Fruit fly (Drosophila melanogaster): Measurements from ENCODE around the gene CG1275.

Gene CG1275

DNA sequence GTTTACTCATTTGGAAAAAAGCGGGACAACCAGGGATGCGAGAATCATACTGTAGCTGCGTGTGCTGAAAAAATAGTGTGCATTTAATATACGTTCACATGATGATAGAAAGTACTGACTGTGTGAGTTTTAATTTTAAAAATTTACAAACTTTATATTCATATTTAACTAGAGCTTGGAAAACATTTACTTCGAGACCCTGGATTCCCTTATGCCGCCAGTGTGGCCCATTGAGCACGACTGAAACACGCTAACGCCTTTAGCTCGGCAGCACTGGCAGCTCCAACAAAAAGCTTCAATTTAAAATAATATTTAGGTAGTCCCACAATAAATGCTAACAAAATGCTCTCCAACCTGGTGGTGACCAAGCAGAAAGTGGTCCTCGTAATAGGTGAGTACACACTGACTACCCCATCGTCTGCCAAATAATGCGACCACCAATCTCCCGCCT lies at the start of gene CG1275, which contains the start of gene Elp5 (continued):
- TF ChIP-seq so (GFP tag; IDR thresholded peaks at IDR 0.05), result peak; percentile 99
- peak; percentile 95 for TF ChIP-seq CG11560 (tag; IDR thresholded peaks at IDR 0.05)
- TF ChIP-seq Dfd (GFP tag; optimal IDR thresholded peaks at IDR 0.05), result peak in 1 of 2 experiments; percentile 51
- peak; percentile 90 for TF ChIP-seq trem (tag; optimal IDR thresholded peaks at IDR 0.05)
- TF ChIP-seq Awh (GFP tag; IDR thresholded peaks at IDR 0.05), result peak; percentile 100
- peak; percentile 99 for TF ChIP-seq Dbx (GFP tag; IDR thresholded peaks at IDR 0.05)
- TF ChIP-seq CG12236 (GFP tag; optimal IDR thresholded peaks at IDR 0.05), result peak; percentile 90
- peak; percentile 99 for TF ChIP-seq sisA (GFP tag; IDR thresholded peaks at IDR 0.05)
- peak; percentile 97 for TF ChIP-seq CG18619 (GFP tag; optimal IDR thresholded peaks at IDR 0.05)
- peak; percentile 98 for TF ChIP-seq CG12769 (tag; optimal IDR thresholded peaks at IDR 0.05)
- TF ChIP-seq sc (optimal IDR thresholded peaks at IDR 0.05), result no peak
- TF ChIP-seq sc (GFP tag; optimal IDR thresholded peaks at IDR 0.05), result peak; percentile 95
- peak; percentile 97 for TF ChIP-seq CG7786 (GFP tag; optimal IDR thresholded peaks at IDR 0.05)
- TF ChIP-seq CG1832 (GFP tag; optimal IDR thresholded peaks at IDR 0.05), result no peak
- TF ChIP-seq vfl (GFP tag; optimal IDR thresholded peaks at IDR 0.05), result peak; percentile 98
- peak; percentile 92 for TF ChIP-seq dan (GFP tag; IDR thresholded peaks at IDR 0.05)
- TF ChIP-seq Jarid2 (GFP tag; optimal IDR thresholded peaks at IDR 0.05), result peak; percentile 84
- no peak for TF ChIP-seq tna (GFP tag; IDR thresholded peaks at IDR 0.05; ENCODE audit: partially characterized antibody)
- peak; percentile 98 for TF ChIP-seq Meics (GFP tag; optimal IDR thresholded peaks at IDR 0.05)
- peak; percentile 99 for TF ChIP-seq gce (GFP tag; IDR thresholded peaks at IDR 0.05)
- peak; percentile 97 for TF ChIP-seq CG34376 (GFP tag; optimal IDR thresholded peaks at IDR 0.05)
- peak; percentile 97 for TF ChIP-seq maf-S (GFP tag; optimal IDR thresholded peaks at IDR 0.05)
- peak; percentile 93 for TF ChIP-seq sd (tag; optimal IDR thresholded peaks at IDR 0.05)
- TF ChIP-seq Lhr (GFP tag; optimal IDR thresholded peaks at IDR 0.05), result peak; percentile 94
- no peak for TF ChIP-seq zf30C (GFP tag; optimal IDR thresholded peaks at IDR 0.05)
- peak; percentile 96 for TF ChIP-seq CG15601 (tag; optimal IDR thresholded peaks at IDR 0.05)
- peak; percentile 100 for TF ChIP-seq CG14014 (GFP tag; IDR thresholded peaks at IDR 0.05)
- peak; percentile 94 for TF ChIP-seq CG10979 (tag; optimal IDR thresholded peaks at IDR 0.05)
- TF ChIP-seq Chrac-16 (GFP tag; optimal IDR thresholded peaks at IDR 0.05), result peak; percentile 98
- TF ChIP-seq Six4 (GFP tag; optimal IDR thresholded peaks at IDR 0.05), result peak; percentile 95
- TF ChIP-seq Dp (GFP tag; optimal IDR thresholded peaks at IDR 0.05), result peak; percentile 64
- TF ChIP-seq CG4730 (GFP tag; IDR thresholded peaks at IDR 0.05), result peak; percentile 99
- TF ChIP-seq E2f1 (GFP tag; IDR thresholded peaks at IDR 0.05), result peak; percentile 100
- TF ChIP-seq HLHmδ (GFP tag; optimal IDR thresholded peaks at IDR 0.05), result no peak
- TF ChIP-seq CG2120 (GFP tag; optimal IDR thresholded peaks at IDR 0.05), result peak; percentile 99
- peak; percentile 57 for TF ChIP-seq CG10565 (GFP tag; optimal IDR thresholded peaks at IDR 0.05)
- peak; percentile 96 for TF ChIP-seq CG4617 (GFP tag; optimal IDR thresholded peaks at IDR 0.05; ENCODE audit: borderline replicate concordance)
- TF ChIP-seq sens-2 (GFP tag; IDR thresholded peaks at IDR 0.05), result peak; percentile 99
- TF ChIP-seq ab (GFP tag; optimal IDR thresholded peaks at IDR 0.05), result peak; percentile 89
- TF ChIP-seq wek (GFP tag; optimal IDR thresholded peaks at IDR 0.05), result peak; percentile 94
- peak; percentile 27; the same call in 1 of the 2 replicates for TF ChIP-seq amos (GFP tag; IDR thresholded peaks at IDR 0.05; ENCODE audit: partially characterized antibody)
- peak; percentile 99 for TF ChIP-seq CG11085 (GFP tag; IDR thresholded peaks at IDR 0.05)
- TF ChIP-seq kni (GFP tag; optimal IDR thresholded peaks at IDR 0.05), result peak; percentile 65
- TF ChIP-seq tgo (GFP tag; IDR thresholded peaks at IDR 0.05), result peak; percentile 100
- peak; percentile 45; the same call in 2 of the 3 replicates for TF ChIP-seq knrl (GFP tag; IDR thresholded peaks at IDR 0.05; ENCODE audit: partially characterized antibody)
- no peak for TF ChIP-seq yki (optimal IDR thresholded peaks at IDR 0.05)
- TF ChIP-seq Ets65A (GFP tag), result peak; percentile 100
- peak; percentile 99 for TF ChIP-seq CG17359 (tag; optimal IDR thresholded peaks at IDR 0.05)
- peak; percentile 99 for TF ChIP-seq H2.0 (GFP tag; IDR thresholded peaks at IDR 0.05)
- TF ChIP-seq CG13775 (GFP tag; optimal IDR thresholded peaks at IDR 0.05), result peak; percentile 97
- peak; percentile 98 for TF ChIP-seq CG12104 (GFP tag; optimal IDR thresholded peaks at IDR 0.05)
